Worm (Caenorhabditis elegans): Measurements from ENCODE around the gene T07G12.5.

Gene T07G12.5

ce11 chrIV:10546589-10547136 is 1.7 kb upstream of the T07G12.5 start, which contains the start of gene zim-1:
Gene zim-1, plus strand, starts transcription at chrIV:10547086.
- TF ChIP-seq elt-3 (tag; optimal IDR thresholded peaks at IDR 0.05) = no peak

DNA sequence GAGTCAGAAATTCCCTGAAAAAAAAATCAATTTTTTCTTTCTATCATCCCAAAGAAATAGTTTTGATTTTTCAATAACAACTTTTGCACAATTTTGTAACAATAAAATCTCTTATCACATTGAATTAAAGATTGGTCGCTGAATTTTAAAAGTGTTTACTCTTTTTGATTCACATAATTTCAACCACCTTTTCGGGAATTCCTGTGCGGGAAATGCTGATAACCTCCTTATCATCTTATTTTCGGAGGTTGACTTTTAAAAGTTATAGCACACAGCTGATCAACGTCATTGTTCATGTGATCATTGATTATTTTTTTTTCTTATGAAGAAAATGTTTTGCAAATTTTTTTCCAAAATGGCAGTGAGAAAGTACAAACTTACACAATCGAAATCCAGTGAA is 1.6 kb downstream of the T07G12.5 start:
- TF ChIP-seq unc-120 (tag; optimal IDR thresholded peaks at IDR 0.05; ENCODE audit: poor library complexity, severe bottlenecking) = no peak

DNA sequence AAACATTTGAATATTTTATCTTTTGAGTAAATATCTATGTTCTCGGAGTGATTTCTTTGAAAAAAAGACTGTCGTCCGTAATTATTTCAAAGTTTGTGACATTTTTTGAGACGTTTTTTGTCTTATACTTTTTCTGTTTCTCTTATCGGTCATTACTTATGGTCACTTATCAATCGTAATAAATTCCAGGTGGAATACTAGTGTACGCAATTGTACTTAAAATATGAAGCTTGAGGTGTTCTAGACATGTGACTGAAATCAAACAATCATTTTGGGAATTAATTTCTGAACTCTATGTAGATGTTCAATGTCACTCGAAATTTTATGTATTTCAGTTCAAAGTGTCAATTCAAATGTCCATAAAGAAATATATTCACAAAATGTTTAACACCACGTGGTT is 2.7 kb downstream of the T07G12.5 start:
- no peak for TF ChIP-seq elt-3 (tag; optimal IDR thresholded peaks at IDR 0.05)
- no peak for TF ChIP-seq drap-1 (GFP tag; optimal IDR thresholded peaks at IDR 0.05)
- TF ChIP-seq tbx-8 (GFP tag; optimal IDR thresholded peaks at IDR 0.05) = no peak
- no peak for TF ChIP-seq zip-8 (tag; optimal IDR thresholded peaks at IDR 0.05)
- TF ChIP-seq nhr-237 (tag; optimal IDR thresholded peaks at IDR 0.05) = no peak
- no peak for TF ChIP-seq ceh-83 (GFP tag; optimal IDR thresholded peaks at IDR 0.05)
- TF ChIP-seq blmp-1 (tag; optimal IDR thresholded peaks at IDR 0.05) = no peak

- no peak for TF ChIP-seq cnd-1 (tag; optimal IDR thresholded peaks at IDR 0.05)
- no peak for TF ChIP-seq nhr-28 (tag; optimal IDR thresholded peaks at IDR 0.05)
- TF ChIP-seq blmp-1 (tag; optimal IDR thresholded peaks at IDR 0.05) = no peak
- TF ChIP-seq sptf-1 (tag; optimal IDR thresholded peaks at IDR 0.05) = no peak
- no peak for TF ChIP-seq flh-1 (GFP tag; optimal IDR thresholded peaks at IDR 0.05)
- no peak for TF ChIP-seq bed-3 (GFP tag; optimal IDR thresholded peaks at IDR 0.05)
- no peak for TF ChIP-seq mab-5 (tag; optimal IDR thresholded peaks at IDR 0.05)
- no peak for TF ChIP-seq ceh-39 (tag; optimal IDR thresholded peaks at IDR 0.05)
- no peak for TF ChIP-seq tbx-8 (GFP tag; optimal IDR thresholded peaks at IDR 0.05)
- TF ChIP-seq mls-2 (tag; optimal IDR thresholded peaks at IDR 0.05) = no peak
- TF ChIP-seq lin-32 (GFP tag; optimal IDR thresholded peaks at IDR 0.05) = no peak
- no peak for TF ChIP-seq drap-1 (GFP tag; optimal IDR thresholded peaks at IDR 0.05)
- TF ChIP-seq nhr-237 (tag; optimal IDR thresholded peaks at IDR 0.05) = no peak
- TF ChIP-seq ztf-11 (tag; optimal IDR thresholded peaks at IDR 0.05) = no peak
- no peak for TF ChIP-seq mep-1 (tag; optimal IDR thresholded peaks at IDR 0.05)
Observed at ce11 chrIV:10538584-10538983, 6.4 kb downstream of the T07G12.5 start, which contains the start of gene T07G12.4. Gene T07G12.4, minus strand, starts transcription at chrIV:10538684.

DNA sequence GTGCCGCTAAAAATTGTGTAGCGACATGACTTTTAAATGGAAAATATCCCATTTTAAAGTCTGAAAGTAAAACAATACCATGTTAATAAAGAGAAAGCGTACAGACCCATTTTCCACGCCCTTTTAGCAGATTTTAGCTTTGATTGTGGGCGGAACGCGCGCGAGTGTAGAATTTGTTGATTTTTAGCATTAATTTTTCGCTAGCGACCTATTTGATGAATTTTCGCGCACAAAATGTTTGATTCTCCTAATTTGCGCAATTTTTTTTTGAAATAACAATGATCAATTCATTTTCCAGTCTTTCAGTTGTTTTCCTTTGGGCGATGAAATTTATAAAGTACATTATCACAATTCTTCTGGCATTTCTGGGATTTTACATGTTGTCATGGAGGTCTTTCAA is 11.3 kb downstream of the T07G12.5 start, which contains the start of gene T07G12.3:
Gene T07G12.3, plus strand, starts transcription at position 301 of the 400 bp plus-strand sequence.
- TF ChIP-seq ham-2 (GFP tag; optimal IDR thresholded peaks at IDR 0.05) = no peak
- no peak for TF ChIP-seq pha-4 (tag; optimal IDR thresholded peaks at IDR 0.05)
- TF ChIP-seq nhr-12 (tag; optimal IDR thresholded peaks at IDR 0.05) = no peak
- no peak for TF ChIP-seq mls-2 (tag; optimal IDR thresholded peaks at IDR 0.05)
- TF ChIP-seq elt-1 (tag; optimal IDR thresholded peaks at IDR 0.05; ENCODE audit: borderline replicate concordance, insufficient read depth) = no peak
- TF ChIP-seq bed-3 (GFP tag; optimal IDR thresholded peaks at IDR 0.05) = no peak
- TF ChIP-seq blmp-1 (tag; optimal IDR thresholded peaks at IDR 0.05) = no peak
- TF ChIP-seq elt-3 (tag; optimal IDR thresholded peaks at IDR 0.05) = no peak
- TF ChIP-seq lin-32 (GFP tag; optimal IDR thresholded peaks at IDR 0.05) = no peak
- no peak for TF ChIP-seq unc-120 (tag; optimal IDR thresholded peaks at IDR 0.05; ENCODE audit: poor library complexity, severe bottlenecking)
- no peak for TF ChIP-seq drap-1 (GFP tag; optimal IDR thresholded peaks at IDR 0.05)
- TF ChIP-seq flh-1 (GFP tag; optimal IDR thresholded peaks at IDR 0.05) = no peak
- no peak for TF ChIP-seq zip-8 (tag; optimal IDR thresholded peaks at IDR 0.05)
- TF ChIP-seq tbx-8 (GFP tag; optimal IDR thresholded peaks at IDR 0.05) = no peak
- TF ChIP-seq ceh-83 (GFP tag; optimal IDR thresholded peaks at IDR 0.05) = no peak
- TF ChIP-seq cnd-1 (tag; optimal IDR thresholded peaks at IDR 0.05) = no peak
- no peak for TF ChIP-seq sptf-1 (tag; optimal IDR thresholded peaks at IDR 0.05)
- TF ChIP-seq ceh-39 (tag; optimal IDR thresholded peaks at IDR 0.05) = no peak
- TF ChIP-seq snpc-4 (tag; optimal IDR thresholded peaks at IDR 0.05) = no peak

DNA sequence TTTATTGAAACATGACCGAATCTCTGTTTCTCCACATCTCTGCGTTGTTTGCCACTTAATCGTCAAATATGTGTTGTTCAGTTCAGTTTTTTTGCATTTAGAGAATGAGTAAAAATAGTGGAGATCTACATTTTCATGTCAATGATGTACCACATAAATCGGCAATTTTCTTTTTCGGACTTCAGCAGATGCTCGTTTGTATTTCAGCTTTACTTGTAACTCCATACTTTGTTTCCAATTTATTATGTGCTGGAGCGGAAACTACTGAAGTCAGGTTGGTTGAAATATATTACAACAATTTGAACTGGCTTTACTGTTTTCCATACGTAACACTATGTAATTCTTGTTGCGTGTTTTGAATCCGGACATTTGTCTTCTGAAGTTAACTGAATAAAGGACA is 14.3 kb downstream of the T07G12.5 start, which contains the start of gene T07G12.2:
Gene T07G12.2, plus strand, starts transcription at position 62 of the 400 bp plus-strand sequence.
- TF ChIP-seq sem-2 (GFP tag; optimal IDR thresholded peaks at IDR 0.05) = no peak
- TF ChIP-seq flh-1 (GFP tag; optimal IDR thresholded peaks at IDR 0.05) = no peak
- TF ChIP-seq nhr-12 (tag; optimal IDR thresholded peaks at IDR 0.05) = no peak
- TF ChIP-seq lin-32 (GFP tag; optimal IDR thresholded peaks at IDR 0.05) = no peak
- no peak for TF ChIP-seq nhr-2 (tag; optimal IDR thresholded peaks at IDR 0.05)
- no peak for TF ChIP-seq pha-4 (tag; optimal IDR thresholded peaks at IDR 0.05)
- no peak for TF ChIP-seq unc-39 (tag; optimal IDR thresholded peaks at IDR 0.05)
- TF ChIP-seq M03D4.4 (tag; optimal IDR thresholded peaks at IDR 0.05) = no peak
- TF ChIP-seq nhr-76 (tag; optimal IDR thresholded peaks at IDR 0.05) = no peak
- TF ChIP-seq ceh-43 (GFP tag; optimal IDR thresholded peaks at IDR 0.05) = no peak
- TF ChIP-seq blmp-1 (tag; optimal IDR thresholded peaks at IDR 0.05) = no peak
- TF ChIP-seq unc-62 (GFP tag; optimal IDR thresholded peaks at IDR 0.05) = no peak
- TF ChIP-seq tbx-8 (GFP tag; optimal IDR thresholded peaks at IDR 0.05) = no peak
